Worm (Caenorhabditis elegans): ENCODE measurements around the gene aqp-1.

aqp-1 gene

DNA sequence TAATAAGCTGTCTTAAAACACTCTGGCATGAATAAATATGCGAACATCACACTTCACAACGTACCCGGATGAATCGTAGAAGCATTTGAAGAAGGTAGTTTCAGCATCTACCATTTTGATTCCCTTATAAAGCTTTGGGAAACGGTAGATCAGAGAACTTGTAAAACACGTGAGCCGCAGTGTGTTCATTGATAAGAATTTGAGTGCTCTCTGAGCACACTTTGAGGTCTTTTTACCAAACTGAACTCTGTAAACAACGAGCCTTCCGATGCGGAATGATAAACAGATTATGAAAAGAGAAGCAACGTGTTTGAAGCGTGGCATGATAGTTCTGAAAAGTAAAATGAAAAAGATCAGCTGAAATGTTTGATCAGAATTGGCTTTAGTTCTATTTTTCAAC lies at the start of gene aqp-1:
TSS of gene aqp-1 (minus strand) at position 102 of the 400 bp plus-strand sequence.
- no peak for TF ChIP-seq unc-62 (GFP tag; optimal IDR thresholded peaks at IDR 0.05)

- TF ChIP-seq unc-62 (GFP tag; optimal IDR thresholded peaks at IDR 0.05): no peak
Observed at ce11 chrII:7287709-7288108, 49.6 kb upstream of the aqp-1 start.

- TF ChIP-seq unc-62 (GFP tag; optimal IDR thresholded peaks at IDR 0.05): no peak
Observed at ce11 chrII:7287140-7287539, 49.0 kb upstream of the aqp-1 start.

DNA sequence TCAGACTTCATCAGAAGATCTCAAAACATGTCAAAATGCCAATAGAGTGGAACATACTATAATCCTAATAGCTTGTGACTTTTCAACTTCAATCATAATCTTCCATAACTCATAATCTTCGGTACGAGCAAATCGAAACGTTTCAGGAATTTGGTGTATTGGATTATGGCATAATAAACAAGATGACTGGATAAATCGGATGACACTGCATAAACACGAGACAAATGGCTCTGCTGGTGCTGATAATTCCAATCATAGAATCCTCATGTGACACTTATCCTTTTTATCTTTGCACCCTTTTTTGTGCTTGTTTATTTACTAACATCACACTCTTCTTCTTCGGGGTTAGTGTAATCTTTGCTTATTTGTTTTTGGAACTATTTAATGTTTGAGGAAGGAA lies 44.9 kb upstream of the aqp-1 start:
- no peak for TF ChIP-seq unc-62 (GFP tag; optimal IDR thresholded peaks at IDR 0.05)

- no peak for TF ChIP-seq unc-62 (GFP tag; optimal IDR thresholded peaks at IDR 0.05)
Observed at ce11 chrII:7280584-7280983, 42.4 kb upstream of the aqp-1 start.

DNA sequence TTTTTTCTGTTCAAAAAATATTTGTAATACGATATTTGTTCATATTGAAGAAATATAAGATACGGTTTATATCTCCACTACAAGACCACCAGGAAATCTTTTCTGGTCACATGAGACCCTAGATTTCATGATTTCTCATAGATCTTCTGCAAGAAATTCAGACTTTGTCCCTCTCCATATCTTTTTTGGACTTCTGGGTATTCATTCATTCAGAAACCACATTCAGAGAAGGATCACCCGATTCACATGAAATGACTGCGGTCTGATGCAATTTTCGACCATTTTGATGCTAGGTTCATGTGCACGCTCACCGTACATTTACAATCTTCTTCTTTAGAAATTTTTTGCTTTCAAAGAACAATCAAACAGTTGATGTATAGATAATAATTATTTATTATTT lies 41.7 kb upstream of the aqp-1 start:
- no peak for TF ChIP-seq unc-62 (GFP tag; optimal IDR thresholded peaks at IDR 0.05)

ce11 chrII:7277925-7278324 lies 39.8 kb upstream of the aqp-1 start:
- TF ChIP-seq unc-62 (GFP tag; optimal IDR thresholded peaks at IDR 0.05): no peak

DNA sequence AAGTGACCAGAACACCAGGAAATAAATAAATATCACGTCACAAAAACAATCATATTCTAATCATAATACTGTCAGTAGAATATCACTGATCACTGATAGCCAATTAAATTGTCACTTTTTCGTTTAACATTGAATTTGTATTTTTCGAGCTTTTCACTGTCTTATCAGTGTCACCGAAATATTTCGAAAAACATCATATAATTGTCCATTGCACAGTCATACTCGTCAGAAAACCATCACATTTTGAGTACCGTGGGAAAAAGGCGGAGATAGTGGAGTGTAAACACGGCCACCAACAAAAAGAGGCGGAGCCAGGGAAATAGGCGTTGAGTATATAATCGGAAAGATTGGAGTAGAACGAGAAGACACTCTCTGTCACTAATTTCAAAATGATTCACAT lies 39.1 kb upstream of the aqp-1 start:
- TF ChIP-seq unc-62 (GFP tag; optimal IDR thresholded peaks at IDR 0.05): no peak

ce11 chrII:7273517-7273916 lies 35.4 kb upstream of the aqp-1 start:
- TF ChIP-seq unc-62 (GFP tag; optimal IDR thresholded peaks at IDR 0.05): no peak

DNA sequence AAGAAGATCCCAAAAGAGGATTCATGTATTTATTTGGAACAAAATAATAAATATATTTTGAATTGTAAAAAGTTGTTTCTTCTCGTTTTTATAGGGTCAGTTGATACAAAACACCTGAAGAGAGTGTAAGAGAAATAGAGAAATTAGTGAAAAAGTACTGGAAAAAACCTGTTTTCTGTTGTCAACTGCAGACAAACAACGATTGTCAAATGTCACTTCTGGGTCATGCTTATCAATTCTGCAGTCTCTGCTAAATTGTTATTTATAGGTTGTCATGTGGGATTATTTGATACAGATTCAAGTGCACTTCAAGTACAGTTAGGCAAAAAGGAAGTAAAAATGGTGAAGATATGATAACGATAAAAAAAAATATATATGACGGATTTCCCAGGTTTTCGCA lies 34.4 kb upstream of the aqp-1 start:
- no peak for TF ChIP-seq unc-62 (GFP tag; optimal IDR thresholded peaks at IDR 0.05)

DNA sequence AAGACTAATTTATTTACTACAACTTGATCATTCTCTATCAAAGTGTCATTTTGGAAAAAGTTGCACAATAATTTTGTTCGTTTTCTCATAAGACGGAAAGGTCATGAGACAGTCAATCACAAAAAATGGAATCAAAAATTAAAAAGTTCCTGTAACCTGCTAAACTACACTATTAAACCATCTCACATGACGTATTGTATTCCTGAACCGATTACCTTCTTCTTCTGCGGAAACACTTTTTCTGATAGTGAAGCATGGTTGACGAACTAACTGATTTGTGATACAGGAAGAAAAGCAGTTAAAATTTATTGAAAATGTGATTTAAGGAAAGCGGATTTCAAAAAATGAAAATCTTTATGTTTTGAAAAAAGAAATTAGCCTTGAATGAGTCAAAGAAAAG lies 31.6 kb upstream of the aqp-1 start:
- TF ChIP-seq unc-62 (GFP tag; optimal IDR thresholded peaks at IDR 0.05): no peak

ce11 chrII:7264675-7265074 lies 26.5 kb upstream of the aqp-1 start:
- TF ChIP-seq unc-62 (GFP tag; optimal IDR thresholded peaks at IDR 0.05): no peak

- TF ChIP-seq unc-62 (GFP tag; optimal IDR thresholded peaks at IDR 0.05): no peak
Observed at ce11 chrII:7261854-7262253, 23.7 kb upstream of the aqp-1 start, which contains the start of gene C30G12.4. Gene C30G12.4 (plus strand): TSS chrII:7262154.

- TF ChIP-seq unc-62 (GFP tag; optimal IDR thresholded peaks at IDR 0.05): no peak
Observed at ce11 chrII:7255614-7256162, 17.5 kb upstream of the aqp-1 start, which contains the start of gene F32A5.8. Gene F32A5.8 (plus strand): TSS chrII:7256112.

ce11 chrII:7253073-7253472 lies 14.9 kb upstream of the aqp-1 start, which contains the start of gene lsm-4:
Gene lsm-4 (minus strand): TSS chrII:7253163.
- no peak for TF ChIP-seq unc-62 (GFP tag; optimal IDR thresholded peaks at IDR 0.05)

ce11 chrII:7251978-7252377 lies 13.8 kb upstream of the aqp-1 start, which contains the start of the genes prx-13 and ada-2:
Gene prx-13 (minus strand): TSS chrII:7252015.
Gene ada-2 (plus strand): TSS chrII:7252259.
- no peak for TF ChIP-seq unc-62 (GFP tag; optimal IDR thresholded peaks at IDR 0.05)

- no peak for TF ChIP-seq unc-62 (GFP tag; optimal IDR thresholded peaks at IDR 0.05)
Observed at ce11 chrII:7245576-7245975, 7.4 kb upstream of the aqp-1 start, which contains the start of gene skpo-3. Gene skpo-3 (plus strand): TSS chrII:7245876.

- no peak for TF ChIP-seq unc-62 (GFP tag; optimal IDR thresholded peaks at IDR 0.05)
Observed at ce11 chrII:7242754-7243153, 4.6 kb upstream of the aqp-1 start.
